Worm (Caenorhabditis elegans): ENCODE results near the gene W04G3.7.

The W04G3.7 gene

ce11 chrX:11103173-11103572 lies 18.1 kb upstream of the W04G3.7 start:
- no peak for TF ChIP-seq lin-39 (tag; optimal IDR thresholded peaks at IDR 0.05)
- TF ChIP-seq alr-1 (tag; optimal IDR thresholded peaks at IDR 0.05; ENCODE audit: borderline replicate concordance) = no peak
- no peak for TF ChIP-seq lin-15B (tag; optimal IDR thresholded peaks at IDR 0.05)
- TF ChIP-seq unc-62 (GFP tag; optimal IDR thresholded peaks at IDR 0.05) = no peak
- no peak for TF ChIP-seq hpl-2 (GFP tag; optimal IDR thresholded peaks at IDR 0.05)
- no peak for TF ChIP-seq nhr-12 (tag; optimal IDR thresholded peaks at IDR 0.05)
- no peak for TF ChIP-seq zip-4 (GFP tag; optimal IDR thresholded peaks at IDR 0.05)
- TF ChIP-seq isw-1 (GFP tag; IDR thresholded peaks at IDR 0.05) = no peak
- TF ChIP-seq elt-3 (tag; optimal IDR thresholded peaks at IDR 0.05) = no peak
- no peak for TF ChIP-seq snpc-4 (tag; optimal IDR thresholded peaks at IDR 0.05)
- no peak for TF ChIP-seq irx-1 (tag; optimal IDR thresholded peaks at IDR 0.05)
- TF ChIP-seq sox-4 (tag; optimal IDR thresholded peaks at IDR 0.05) = no peak
- TF ChIP-seq jun-1 (tag; optimal IDR thresholded peaks at IDR 0.05) = no peak

ce11 chrX:11098086-11098485 lies 13.0 kb upstream of the W04G3.7 start, which contains the start of gene W02H3.3:
TSS of gene W02H3.3 (minus strand) at chrX:11098186.
- TF ChIP-seq fkh-10 (GFP tag; optimal IDR thresholded peaks at IDR 0.05) = no peak
- TF ChIP-seq C16A3.4 (tag; optimal IDR thresholded peaks at IDR 0.05) = no peak
- no peak for TF ChIP-seq unc-62 (GFP tag; optimal IDR thresholded peaks at IDR 0.05)
- TF ChIP-seq nhr-28 (tag; optimal IDR thresholded peaks at IDR 0.05) = no peak
- no peak for TF ChIP-seq xbp-1 (tag; optimal IDR thresholded peaks at IDR 0.05)
- TF ChIP-seq fkh-4 (tag; optimal IDR thresholded peaks at IDR 0.05; ENCODE audit: borderline replicate concordance) = no peak
- no peak for TF ChIP-seq jun-1 (tag; optimal IDR thresholded peaks at IDR 0.05)
- TF ChIP-seq nhr-84 (tag; optimal IDR thresholded peaks at IDR 0.05) = no peak
- TF ChIP-seq pag-3 (tag; optimal IDR thresholded peaks at IDR 0.05; ENCODE audit: borderline replicate concordance, insufficient read depth) = no peak
- TF ChIP-seq ama-1 (optimal IDR thresholded peaks at IDR 0.05) = no peak

- TF ChIP-seq lin-13 (GFP tag; optimal IDR thresholded peaks at IDR 0.05) (no peak), sox-4 (tag; optimal IDR thresholded peaks at IDR 0.05) (no peak)
These were observed 12.3 kb upstream of the W04G3.7 start for ce11 chrX:11097343-11097742.

ce11 chrX:11095480-11095879 lies 10.4 kb upstream of the W04G3.7 start:
- peak; percentile 80 for TF ChIP-seq nhr-85 (tag)
- peak; percentile 83 for TF ChIP-seq snu-23 (GFP tag; optimal IDR thresholded peaks at IDR 0.05)
- peak; percentile 68 for TF ChIP-seq jun-1 (tag; optimal IDR thresholded peaks at IDR 0.05)
- TF ChIP-seq tlp-1 (tag; optimal IDR thresholded peaks at IDR 0.05) = no peak
- no peak for TF ChIP-seq nhr-12 (tag; optimal IDR thresholded peaks at IDR 0.05)
- TF ChIP-seq hpl-2 (GFP tag; optimal IDR thresholded peaks at IDR 0.05) = no peak
- TF ChIP-seq dsc-1 (tag; optimal IDR thresholded peaks at IDR 0.05) = peak; percentile 83
- TF ChIP-seq pqm-1 (tag; optimal IDR thresholded peaks at IDR 0.05) = no peak
- TF ChIP-seq mab-9 (GFP tag; IDR thresholded peaks at IDR 0.05) = no peak; the same call in 1 of the 2 replicates
- no peak for TF ChIP-seq nhr-76 (tag; optimal IDR thresholded peaks at IDR 0.05)
- no peak for TF ChIP-seq ceh-88 (GFP tag; IDR thresholded peaks at IDR 0.05)
- no peak for TF ChIP-seq Y116A8C.19 (tag; optimal IDR thresholded peaks at IDR 0.05; ENCODE audit: borderline replicate concordance)
- peak; percentile 52 for TF ChIP-seq skn-1 (tag; optimal IDR thresholded peaks at IDR 0.05)
- peak; percentile 31 for TF ChIP-seq fos-1 (tag; optimal IDR thresholded peaks at IDR 0.05)
- TF ChIP-seq irx-1 (tag; optimal IDR thresholded peaks at IDR 0.05) = peak; percentile 27
- no peak for TF ChIP-seq aha-1 (tag; optimal IDR thresholded peaks at IDR 0.05)
- no peak for TF ChIP-seq snpc-4 (tag; optimal IDR thresholded peaks at IDR 0.05)
- TF ChIP-seq aly-2 (tag; optimal IDR thresholded peaks at IDR 0.05) = no peak
- TF ChIP-seq zag-1 (tag; optimal IDR thresholded peaks at IDR 0.05) = no peak
- no peak for TF ChIP-seq nhr-28 (tag; optimal IDR thresholded peaks at IDR 0.05)
- TF ChIP-seq nhr-71 (tag; optimal IDR thresholded peaks at IDR 0.05) = peak; percentile 72
- TF ChIP-seq rnt-1 (tag; optimal IDR thresholded peaks at IDR 0.05) = peak; percentile 66
- TF ChIP-seq lin-14 (GFP tag; optimal IDR thresholded peaks at IDR 0.05) = peak; percentile 58
- peak; percentile 12 to 13 for TF ChIP-seq efl-1 (optimal IDR thresholded peaks at IDR 0.05)
- peak in 1 of 2 experiments; percentile 93 for TF ChIP-seq efl-1 (GFP tag; optimal IDR thresholded peaks at IDR 0.05 in 1 of 2)
- TF ChIP-seq tbx-2 (tag; optimal IDR thresholded peaks at IDR 0.05) = peak; percentile 65
- no peak for TF ChIP-seq mef-2 (tag; optimal IDR thresholded peaks at IDR 0.05)
- TF ChIP-seq blmp-1 (tag; optimal IDR thresholded peaks at IDR 0.05) = no peak
- TF ChIP-seq ama-1 (optimal IDR thresholded peaks at IDR 0.05) = no peak
- peak; percentile 40 for TF ChIP-seq nhr-77 (tag; optimal IDR thresholded peaks at IDR 0.05)
- TF ChIP-seq ztf-11 (tag; optimal IDR thresholded peaks at IDR 0.05) = peak in 1 of 2 experiments; percentile 50
- peak; percentile 11 for TF ChIP-seq unc-130 (tag; optimal IDR thresholded peaks at IDR 0.05)
- peak; percentile 45 for TF ChIP-seq egl-13 (tag; optimal IDR thresholded peaks at IDR 0.05)
- TF ChIP-seq egl-27 (tag; optimal IDR thresholded peaks at IDR 0.05) = peak in 1 of 2 experiments; percentile 40
